Fruit fly (Drosophila melanogaster): Measurements from ENCODE around the gene CG1792.

- TF ChIP-seq CG14965 (GFP tag; optimal IDR thresholded peaks at IDR 0.05; ENCODE audit: borderline replicate concordance) (no peak), ro (GFP tag; IDR thresholded peaks at IDR 0.05) (no peak), YL-1 (GFP tag; optimal IDR thresholded peaks at IDR 0.05) (no peak), CG6254 (GFP tag; optimal IDR thresholded peaks at IDR 0.05) (no peak), h (optimal IDR thresholded peaks at IDR 0.05) (no peak), Lim3 (GFP tag; IDR thresholded peaks at IDR 0.05) (no peak), CG6854 (GFP tag; optimal IDR thresholded peaks at IDR 0.05) (no peak), run (tag; optimal IDR thresholded peaks at IDR 0.05) (no peak), CG6765 (GFP tag; optimal IDR thresholded peaks at IDR 0.05) (no peak), Dp (GFP tag; optimal IDR thresholded peaks at IDR 0.05) (no peak), peb (GFP tag; IDR thresholded peaks at IDR 0.05) (no peak), CG10462 (GFP tag; optimal IDR thresholded peaks at IDR 0.05) (no peak), Abd-B (GFP tag; optimal IDR thresholded peaks at IDR 0.05) (no peak)
These were observed 12.4 kb upstream of the CG1792 start for dm6 chr3R:31603655-31604054.

All from whole organism, embryonic.